Worm (Caenorhabditis elegans): Measurements from ENCODE around the gene hil-2.

The hil-2 gene

ce11 chrIV:6321667-6322066 is 27.6 kb downstream of the hil-2 start, which contains the start of gene Y73B6BL.29 (continued):
- TF ChIP-seq nhr-237 (tag; optimal IDR thresholded peaks at IDR 0.05) (no peak), lin-11 (tag; optimal IDR thresholded peaks at IDR 0.05) (peak; percentile 73), gmeb-1 (tag; optimal IDR thresholded peaks at IDR 0.05) (peak; percentile 98), egl-27 (tag; optimal IDR thresholded peaks at IDR 0.05) (peak; percentile 84), sem-4 (tag; optimal IDR thresholded peaks at IDR 0.05) (peak; percentile 80), unc-39 (tag; optimal IDR thresholded peaks at IDR 0.05) (no peak), fos-1 (tag; optimal IDR thresholded peaks at IDR 0.05) (peak; percentile 57), nhr-77 (tag; optimal IDR thresholded peaks at IDR 0.05) (peak; percentile 42), alr-1 (tag; optimal IDR thresholded peaks at IDR 0.05) (no peak), R02D3.7 (tag; optimal IDR thresholded peaks at IDR 0.05) (peak; percentile 71), blmp-1 (tag; optimal IDR thresholded peaks at IDR 0.05; ENCODE audit: insufficient read depth) (peak; percentile 44), ztf-1 (GFP tag; conservative IDR thresholded peaks at IDR 0.05) (no peak)

ce11 chrIV:6323654-6324224 is 29.7 kb downstream of the hil-2 start, which contains the start of gene sqd-1:
Gene sqd-1 (plus strand): TSS chrIV:6324174.
- TF ChIP-seq sem-4 (tag; optimal IDR thresholded peaks at IDR 0.05) = peak; percentile 86
- peak; percentile 95 for TF ChIP-seq gmeb-1 (tag; optimal IDR thresholded peaks at IDR 0.05)
- TF ChIP-seq nhr-237 (tag; optimal IDR thresholded peaks at IDR 0.05) = peak; percentile 35
- peak; percentile 68 for TF ChIP-seq skn-1 (tag; optimal IDR thresholded peaks at IDR 0.05)
- no peak for TF ChIP-seq aly-2 (tag; optimal IDR thresholded peaks at IDR 0.05)
- TF ChIP-seq mdl-1 (tag; optimal IDR thresholded peaks at IDR 0.05) = peak; percentile 27 to 69
- TF ChIP-seq nhr-11 (tag; optimal IDR thresholded peaks at IDR 0.05) = no peak
- TF ChIP-seq ZK546.5 (tag; optimal IDR thresholded peaks at IDR 0.05) = peak; percentile 100
- peak; percentile 88 for TF ChIP-seq mab-5 (tag; optimal IDR thresholded peaks at IDR 0.05)
- TF ChIP-seq unc-55 (GFP tag; optimal IDR thresholded peaks at IDR 0.05) = peak; percentile 98
- peak; percentile 39 for TF ChIP-seq unc-62 (GFP tag; optimal IDR thresholded peaks at IDR 0.05)
- peak; percentile 91 for TF ChIP-seq nhr-6 (tag; optimal IDR thresholded peaks at IDR 0.05)
- peak; percentile 96 for TF ChIP-seq lin-13 (GFP tag; optimal IDR thresholded peaks at IDR 0.05)
- no peak for TF ChIP-seq lin-39 (tag; optimal IDR thresholded peaks at IDR 0.05)
- TF ChIP-seq crh-2 (tag; optimal IDR thresholded peaks at IDR 0.05) = peak; percentile 96
- TF ChIP-seq sma-3 (GFP tag; optimal IDR thresholded peaks at IDR 0.05) = peak; percentile 97
- peak; percentile 91 for TF ChIP-seq egl-27 (tag; optimal IDR thresholded peaks at IDR 0.05)
- TF ChIP-seq alr-1 (tag; optimal IDR thresholded peaks at IDR 0.05) = no peak
- TF ChIP-seq ztf-4 (tag; optimal IDR thresholded peaks at IDR 0.05) = peak; percentile 84
- peak; percentile 94 for TF ChIP-seq ceh-16 (tag; optimal IDR thresholded peaks at IDR 0.05)
- peak; percentile 84 for TF ChIP-seq Y55F3AM.14 (GFP tag; optimal IDR thresholded peaks at IDR 0.05)
- TF ChIP-seq nhr-25 (tag; optimal IDR thresholded peaks at IDR 0.05) = peak; percentile 97
- no peak for TF ChIP-seq elt-3 (tag; optimal IDR thresholded peaks at IDR 0.05)
- peak; percentile 88 for TF ChIP-seq nhr-10 (tag; optimal IDR thresholded peaks at IDR 0.05)
- TF ChIP-seq zag-1 (tag; optimal IDR thresholded peaks at IDR 0.05) = peak; percentile 78
- TF ChIP-seq ztf-11 (tag; optimal IDR thresholded peaks at IDR 0.05) = no peak
- peak; percentile 95 for TF ChIP-seq C34F6.9 (tag; optimal IDR thresholded peaks at IDR 0.05)
- TF ChIP-seq lin-11 (tag; optimal IDR thresholded peaks at IDR 0.05) = peak; percentile 99
- peak; percentile 98 for TF ChIP-seq sma-9 (GFP tag; optimal IDR thresholded peaks at IDR 0.05)
- TF ChIP-seq sma-9 (tag; optimal IDR thresholded peaks at IDR 0.05) = no peak
- TF ChIP-seq lsy-2 (tag; optimal IDR thresholded peaks at IDR 0.05) = peak; percentile 98 to 99
- no peak for TF ChIP-seq dmd-4 (tag; optimal IDR thresholded peaks at IDR 0.05)
- peak; percentile 95 for TF ChIP-seq F13H6.1 (tag; optimal IDR thresholded peaks at IDR 0.05)
- no peak for TF ChIP-seq mbf-1 (tag; optimal IDR thresholded peaks at IDR 0.05)
- TF ChIP-seq ceh-82 (tag; optimal IDR thresholded peaks at IDR 0.05) = peak; percentile 91
- TF ChIP-seq nhr-12 (tag; optimal IDR thresholded peaks at IDR 0.05) = no peak
- TF ChIP-seq snpc-4 (tag; optimal IDR thresholded peaks at IDR 0.05) = peak; percentile 84
- no peak for TF ChIP-seq peb-1 (tag; optimal IDR thresholded peaks at IDR 0.05)
- no peak for TF ChIP-seq unc-39 (tag; optimal IDR thresholded peaks at IDR 0.05)
- peak; percentile 87 for TF ChIP-seq R02D3.7 (tag; optimal IDR thresholded peaks at IDR 0.05)
- no peak for TF ChIP-seq elt-1 (tag; optimal IDR thresholded peaks at IDR 0.05)
- TF ChIP-seq nhr-77 (tag; optimal IDR thresholded peaks at IDR 0.05) = peak; percentile 56
- no peak for TF ChIP-seq nhr-23 (tag; optimal IDR thresholded peaks at IDR 0.05)
- TF ChIP-seq ama-1 (optimal IDR thresholded peaks at IDR 0.05) = peak; percentile 60
- peak; percentile 67 for TF ChIP-seq blmp-1 (tag; optimal IDR thresholded peaks at IDR 0.05; ENCODE audit: insufficient read depth)
- peak; percentile 89 for TF ChIP-seq nhr-129 (tag; optimal IDR thresholded peaks at IDR 0.05)
- TF ChIP-seq fos-1 (tag; optimal IDR thresholded peaks at IDR 0.05) = peak; percentile 85
- TF ChIP-seq nhr-21 (tag; optimal IDR thresholded peaks at IDR 0.05) = peak; percentile 97
- no peak for TF ChIP-seq ztf-1 (GFP tag; conservative IDR thresholded peaks at IDR 0.05)

Measured in whole organism, L2 larva.